Worm (Caenorhabditis elegans): ENCODE measurements around the gene cyk-3.

DNA sequence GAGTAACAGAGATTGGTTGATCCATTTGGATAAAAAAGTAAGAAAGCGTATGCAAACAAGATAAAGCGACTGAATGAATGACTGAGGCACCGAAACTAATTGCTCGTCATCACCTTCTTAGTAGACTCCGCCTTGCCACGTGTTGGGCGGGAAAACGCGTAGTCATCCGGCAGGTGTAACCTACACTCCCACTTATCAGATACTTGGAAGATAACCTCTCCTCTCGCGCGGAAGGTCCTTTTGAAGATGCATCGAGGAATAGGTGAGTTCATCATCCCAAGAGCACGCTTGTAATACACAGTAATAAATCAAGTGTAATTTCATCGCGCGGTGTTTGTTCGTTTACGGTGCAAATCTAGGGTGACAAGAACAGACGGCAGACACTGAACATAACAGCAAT, 26.9 kb downstream of the cyk-3 start, which contains the start of gene tbx-11:
- TF ChIP-seq cog-1 (tag; optimal IDR thresholded peaks at IDR 0.05) (no peak), flt-1 (GFP tag; IDR thresholded peaks at IDR 0.05) (no peak), med-1 (GFP tag; optimal IDR thresholded peaks at IDR 0.05; ENCODE audit: insufficient read depth) (no peak), klf-2 (GFP tag; conservative IDR thresholded peaks at IDR 0.05) (no peak), ztf-29 (GFP tag; IDR thresholded peaks at IDR 0.05) (no peak), ztf-23 (GFP tag; IDR thresholded peaks at IDR 0.05) (no peak), tab-1 (GFP tag; IDR thresholded peaks at IDR 0.05) (no peak), T22C8.4 (GFP tag; IDR thresholded peaks at IDR 0.05) (no peak)

Data from whole organism, midembryonic.